Fruit fly (Drosophila melanogaster): ENCODE data around the gene Ugt307A1.

Gene Ugt307A1

DNA sequence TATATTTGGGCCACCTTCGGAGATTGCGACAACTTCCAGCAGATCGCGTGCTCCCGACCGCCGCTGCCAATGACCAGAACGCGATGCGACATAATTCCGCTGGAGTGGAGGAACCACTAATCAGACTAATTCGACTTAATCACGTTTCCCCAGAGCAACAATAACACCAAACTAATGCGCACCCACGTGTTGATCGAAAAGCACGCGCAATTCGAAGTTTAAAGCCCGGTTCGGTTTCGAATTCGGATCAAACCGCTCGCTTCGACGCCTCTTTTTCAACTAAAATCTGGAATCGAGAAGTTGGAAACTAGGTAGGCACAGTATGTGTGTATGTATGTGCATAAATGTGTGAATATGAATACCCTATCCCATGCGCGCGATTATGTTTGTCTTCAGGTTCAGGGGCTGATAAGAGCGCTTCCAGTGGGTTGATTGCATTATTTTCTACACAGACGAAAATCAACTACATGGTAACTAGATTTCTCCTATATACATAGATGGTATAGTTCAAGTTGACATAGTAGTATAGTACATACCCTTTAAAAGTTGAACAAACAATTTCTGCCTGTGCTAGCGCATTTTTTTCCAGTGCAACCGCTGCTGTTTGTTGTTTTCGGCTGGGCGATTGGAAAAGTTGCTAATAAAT lies 44.0 kb upstream of the Ugt307A1 start, which contains the start of gene Gart (continued):
- TF ChIP-seq gcm (GFP tag; optimal IDR thresholded peaks at IDR 0.05): peak; percentile 52
- no peak for TF ChIP-seq ato (GFP tag; IDR thresholded peaks at IDR 0.05; ENCODE audit: partially characterized antibody)
- no peak for TF ChIP-seq CG15011 (GFP tag; optimal IDR thresholded peaks at IDR 0.05)
- peak; percentile 78 for TF ChIP-seq CG7839 (tag; optimal IDR thresholded peaks at IDR 0.05)
- no peak for TF ChIP-seq pan (optimal IDR thresholded peaks at IDR 0.05)
- TF ChIP-seq pan (GFP tag; optimal IDR thresholded peaks at IDR 0.05 in 1 of 2, IDR thresholded peaks at IDR 0.05 in 1 of 2): peak in 1 of 2 experiments; percentile 28
- TF ChIP-seq CG3407 (GFP tag; optimal IDR thresholded peaks at IDR 0.05): peak; percentile 53
- TF ChIP-seq ttk (GFP tag; IDR thresholded peaks at IDR 0.05): peak; percentile 58; the same call in 1 of the 2 replicates
- peak; percentile 46; the same call in 1 of the 2 replicates for TF ChIP-seq wdn (GFP tag; IDR thresholded peaks at IDR 0.05)
- peak; percentile 76 for TF ChIP-seq maf-S (GFP tag; optimal IDR thresholded peaks at IDR 0.05)
- TF ChIP-seq Dbx (GFP tag; IDR thresholded peaks at IDR 0.05): peak; percentile 63; the same call in 2 of the 3 replicates
- TF ChIP-seq CG31441 (GFP tag; IDR thresholded peaks at IDR 0.05): no peak
- TF ChIP-seq CG12104 (GFP tag; optimal IDR thresholded peaks at IDR 0.05): peak; percentile 26
- TF ChIP-seq CG33557 (GFP tag; optimal IDR thresholded peaks at IDR 0.05): peak; percentile 10
- no peak; the same call in 1 of the 2 replicates for TF ChIP-seq ham (GFP tag; IDR thresholded peaks at IDR 0.05)
- no peak for TF ChIP-seq CG14667 (GFP tag; IDR thresholded peaks at IDR 0.05)
- no peak for TF ChIP-seq gsb (GFP tag; IDR thresholded peaks at IDR 0.05)
- no peak for TF ChIP-seq CG6654 (GFP tag; optimal IDR thresholded peaks at IDR 0.05)
- TF ChIP-seq trem (tag; optimal IDR thresholded peaks at IDR 0.05): no peak
- TF ChIP-seq CTCF (GFP tag; optimal IDR thresholded peaks at IDR 0.05): no peak
- no peak for TF ChIP-seq CG15696 (tag; optimal IDR thresholded peaks at IDR 0.05)
- peak; percentile 68 for TF ChIP-seq Oli (tag; optimal IDR thresholded peaks at IDR 0.05)
- TF ChIP-seq fd64A (GFP tag; optimal IDR thresholded peaks at IDR 0.05): no peak
- TF ChIP-seq Kr (GFP tag; optimal IDR thresholded peaks at IDR 0.05): no peak
- TF ChIP-seq CG2678 (tag; optimal IDR thresholded peaks at IDR 0.05): no peak
- peak; percentile 36 for TF ChIP-seq Ssrp (tag; optimal IDR thresholded peaks at IDR 0.05)
- no peak for TF ChIP-seq sna (GFP tag; IDR thresholded peaks at IDR 0.05; ENCODE audit: partially characterized antibody)
- TF ChIP-seq peb (GFP tag; IDR thresholded peaks at IDR 0.05): no peak
- no peak for TF ChIP-seq toy (GFP tag; IDR thresholded peaks at IDR 0.05)
- TF ChIP-seq sc (optimal IDR thresholded peaks at IDR 0.05): no peak
- TF ChIP-seq sc (GFP tag; optimal IDR thresholded peaks at IDR 0.05): peak; percentile 67
- TF ChIP-seq CG13123 (GFP tag; optimal IDR thresholded peaks at IDR 0.05): no peak
- TF ChIP-seq ind (GFP tag; optimal IDR thresholded peaks at IDR 0.05): no peak
- TF ChIP-seq CG2712 (tag; optimal IDR thresholded peaks at IDR 0.05): no peak
- TF ChIP-seq E2f2 (GFP tag; IDR thresholded peaks at IDR 0.05): no peak
- peak; percentile 66 for TF ChIP-seq CG33213 (GFP tag; optimal IDR thresholded peaks at IDR 0.05)
- TF ChIP-seq CG5953 (GFP tag; IDR thresholded peaks at IDR 0.05): peak; percentile 48; the same call in 1 of the 2 replicates
- TF ChIP-seq jumu (GFP tag; optimal IDR thresholded peaks at IDR 0.05): peak; percentile 58
- no peak for TF ChIP-seq CG12071 (GFP tag; optimal IDR thresholded peaks at IDR 0.05)
- TF ChIP-seq Eip74EF (GFP tag; optimal IDR thresholded peaks at IDR 0.05): peak in 1 of 2 experiments; percentile 55
- TF ChIP-seq shn (GFP tag; optimal IDR thresholded peaks at IDR 0.05): peak; percentile 53
- TF ChIP-seq pb (GFP tag; optimal IDR thresholded peaks at IDR 0.05): peak; percentile 28
- TF ChIP-seq Nf-YB (GFP tag; optimal IDR thresholded peaks at IDR 0.05): peak; percentile 65
- TF ChIP-seq Adf1 (GFP tag; IDR thresholded peaks at IDR 0.05): no peak; the same call in 1 of the 2 replicates
- no peak for TF ChIP-seq CG5180 (GFP tag; optimal IDR thresholded peaks at IDR 0.05)
- peak; percentile 40 for TF ChIP-seq CG2202 (tag; optimal IDR thresholded peaks at IDR 0.05)
- peak; percentile 22 for TF ChIP-seq ems (GFP tag; optimal IDR thresholded peaks at IDR 0.05)
- peak; percentile 75 for TF ChIP-seq CG1792 (GFP tag; optimal IDR thresholded peaks at IDR 0.05)
- peak; percentile 50 for TF ChIP-seq Mes4 (GFP tag; optimal IDR thresholded peaks at IDR 0.05)
- TF ChIP-seq ap (GFP tag; IDR thresholded peaks at IDR 0.05): no peak
- TF ChIP-seq CG9817 (tag; optimal IDR thresholded peaks at IDR 0.05): no peak
